Fruit fly (Drosophila melanogaster) whole organism, embryonic: Measurements from ENCODE around the gene mthl2.
A peak's percentile ranks its signal among the peaks of the same experiment; 100 is the strongest.

Experiments used
- Atf-2 ChIP-seq: fragments of 200-800 bp; sonication (Bioruptor generic); optimal IDR thresholded peaks from 2 replicates; lab custom pipeline; 2016; ENCODE audit warnings: missing biosample characterization, missing genetic modification characterization
- B-H1 ChIP-seq: fragments of 200-800 bp; sonication (Bioruptor generic); IDR thresholded peaks from 3 replicates; pipeline ENCODE4 v1.3.6; 2022; ENCODE audit warnings: missing biosample characterization, missing genetic modification characterization
- BtbVII ChIP-seq: fragments of 200-800 bp; sonication (Bioruptor generic); optimal IDR thresholded peaks from 3 replicates; lab custom pipeline; 2017; ENCODE audit warnings: missing biosample characterization, mild to moderate bottlenecking, missing genetic modification characterization
- Bteb2 ChIP-seq: fragments of 200-800 bp; sonication (Bioruptor generic); optimal IDR thresholded peaks from 2 replicates; lab custom pipeline; 2016; ENCODE audit warnings: missing biosample characterization, missing genetic modification characterization
- CG1024 ChIP-seq: fragments of 200-800 bp; sonication (Bioruptor generic); IDR thresholded peaks from 2 replicates; pipeline ENCODE4 v1.3.6; 2022; ENCODE audit warnings: missing biosample characterization, missing genetic modification characterization
- CG10366 ChIP-seq: fragments of 200-800 bp; sonication (Bioruptor generic); IDR thresholded peaks from 2 replicates; pipeline ENCODE4 v1.3.6; 2022; ENCODE audit warnings: missing biosample characterization, missing genetic modification characterization
- CG11398 ChIP-seq: fragments of 200-800 bp; sonication (Bioruptor generic); optimal IDR thresholded peaks from 2 replicates; lab custom pipeline; 2016; ENCODE audit warnings: missing biosample characterization, missing genetic modification characterization
- CG11723 ChIP-seq: fragments of 200-800 bp; sonication (Bioruptor generic); optimal IDR thresholded peaks from 2 replicates; lab custom pipeline; 2017; ENCODE audit warnings: missing biosample characterization, mild to moderate bottlenecking, missing genetic modification characterization
- CG13424 ChIP-seq: fragments of 200-800 bp; sonication (Bioruptor generic); optimal IDR thresholded peaks from 2 replicates; lab custom pipeline; 2019; ENCODE audit warnings: missing biosample characterization, mild to moderate bottlenecking, missing genetic modification characterization, moderate library complexity
- CG13775 ChIP-seq: fragments of 200-800 bp; sonication (Bioruptor generic); optimal IDR thresholded peaks from 3 replicates; lab custom pipeline; 2017; ENCODE audit warnings: missing biosample characterization, mild to moderate bottlenecking, missing genetic modification characterization
- CG15011 ChIP-seq: fragments of 200-800 bp; sonication (Bioruptor generic); optimal IDR thresholded peaks from 3 replicates; lab custom pipeline; 2018; ENCODE audit warnings: missing biosample characterization, mild to moderate bottlenecking, missing genetic modification characterization
- CG15601 ChIP-seq: fragments of 200-800 bp; sonication (Bioruptor generic); optimal IDR thresholded peaks from 3 replicates; lab custom pipeline; 2019; ENCODE audit warnings: missing biosample characterization, mild to moderate bottlenecking, missing genetic modification characterization, moderate library complexity
- CG16815 ChIP-seq: fragments of 200-800 bp; sonication (Bioruptor generic); optimal IDR thresholded peaks from 3 replicates; lab custom pipeline; 2017; ENCODE audit warnings: missing biosample characterization, mild to moderate bottlenecking, missing genetic modification characterization
- CG18619 ChIP-seq: fragments of 200-800 bp; sonication (Bioruptor generic); optimal IDR thresholded peaks from 3 replicates; lab custom pipeline; 2017; ENCODE audit warnings: missing biosample characterization, mild to moderate bottlenecking, missing genetic modification characterization
- CG2116 ChIP-seq: fragments of 200-800 bp; sonication (Bioruptor generic); optimal IDR thresholded peaks from 3 replicates; lab custom pipeline; 2018; ENCODE audit warnings: missing biosample characterization, mild to moderate bottlenecking, missing genetic modification characterization
- CG2889 ChIP-seq: fragments of 200-800 bp; sonication (Bioruptor generic); IDR thresholded peaks from 3 replicates; pipeline ENCODE4 v1.3.6; 2022; ENCODE audit warnings: missing biosample characterization, missing genetic modification characterization
- CG34422 ChIP-seq: fragments of 200-800 bp; sonication (Bioruptor generic); IDR thresholded peaks from 3 replicates; pipeline ENCODE4 v1.3.6; 2022; ENCODE audit warnings: missing biosample characterization, missing genetic modification characterization
- CG43689 ChIP-seq: fragments of 200-800 bp; sonication (Bioruptor generic); IDR thresholded peaks from 2 replicates; pipeline ENCODE4 v1.3.6; 2022; ENCODE audit warnings: missing biosample characterization, missing genetic modification characterization
- CG4730 ChIP-seq: fragments of 200-800 bp; sonication (Bioruptor generic); IDR thresholded peaks from 2 replicates; pipeline ENCODE4 v1.3.6; 2022; ENCODE audit warnings: missing biosample characterization, missing genetic modification characterization
- CG4854 ChIP-seq: fragments of 200-800 bp; sonication (Bioruptor generic); optimal IDR thresholded peaks from 2 replicates; lab custom pipeline; 2016; ENCODE audit warnings: missing biosample characterization, missing genetic modification characterization, inconsistent platforms
- CG6272 ChIP-seq: fragments of 200-800 bp; sonication (Bioruptor generic); IDR thresholded peaks from 2 replicates; pipeline ENCODE4 v1.3.6; 2022; ENCODE audit warnings: missing biosample characterization, missing genetic modification characterization
- CG8388 ChIP-seq: fragments of 200-800 bp; sonication (Bioruptor generic); optimal IDR thresholded peaks from 2 replicates; lab custom pipeline; 2019; ENCODE audit warnings: missing biosample characterization, mild to moderate bottlenecking, missing genetic modification characterization, moderate library complexity
- CG8765 ChIP-seq: fragments of 200-800 bp; sonication (Bioruptor generic); IDR thresholded peaks from 2 replicates; pipeline ENCODE4 v1.3.6; 2022; ENCODE audit warnings: missing biosample characterization, missing genetic modification characterization
- CG8924 ChIP-seq: fragments of 200-800 bp; optimal IDR thresholded peaks from 3 replicates; lab custom pipeline; 2019; ENCODE audit warnings: missing biosample characterization, mild to moderate bottlenecking, missing genetic modification characterization, moderate library complexity
- CG8944 ChIP-seq: fragments of 200-800 bp; sonication (Bioruptor generic); optimal IDR thresholded peaks from 3 replicates; lab custom pipeline; 2016; ENCODE audit warnings: missing biosample characterization, missing genetic modification characterization
- Dip3 ChIP-seq: fragments of 200-800 bp; sonication (Bioruptor generic); optimal IDR thresholded peaks from 3 replicates; lab custom pipeline; 2016; ENCODE audit warnings: missing biosample characterization, missing genetic modification characterization
- Dref ChIP-seq: fragments of 200-800 bp; sonication (Bioruptor generic); IDR thresholded peaks from 2 replicates; pipeline ENCODE4 v1.3.6; 2022; ENCODE audit warnings: missing biosample characterization, missing genetic modification characterization
- HmgD ChIP-seq: fragments of 200-800 bp; sonication (Bioruptor generic); optimal IDR thresholded peaks from 3 replicates; lab custom pipeline; 2016; ENCODE audit warnings: missing biosample characterization, missing genetic modification characterization
- Lhr ChIP-seq: fragments of 200-800 bp; sonication (Bioruptor generic); optimal IDR thresholded peaks from 3 replicates; lab custom pipeline; 2017; ENCODE audit warnings: mild to moderate bottlenecking, missing biosample characterization, missing genetic modification reagents, missing genetic modification characterization
- MESR4 ChIP-seq: fragments of 200-800 bp; sonication (Bioruptor generic); optimal IDR thresholded peaks from 2 replicates; lab custom pipeline; 2018; ENCODE audit warnings: missing biosample characterization, mild to moderate bottlenecking, missing genetic modification characterization, moderate library complexity
- ab ChIP-seq: fragments of 200-800 bp; sonication (Bioruptor generic); optimal IDR thresholded peaks from 2 replicates; lab custom pipeline; 2016; ENCODE audit warnings: missing biosample characterization, missing genetic modification characterization
- abd-A ChIP-seq: fragments of 200-800 bp; sonication (Bioruptor generic); optimal IDR thresholded peaks from 3 replicates; lab custom pipeline; 2019; ENCODE audit warnings: missing biosample characterization, mild to moderate bottlenecking, missing genetic modification characterization, moderate library complexity
- ac ChIP-seq: fragments of 200-800 bp; sonication (Bioruptor generic); optimal IDR thresholded peaks from 3 replicates; lab custom pipeline; 2017; ENCODE audit warnings: missing biosample characterization, mild to moderate bottlenecking, missing genetic modification characterization
- bcd ChIP-seq: fragments of 200-800 bp; sonication (Bioruptor generic); optimal IDR thresholded peaks from 2 replicates; lab custom pipeline; 2017; ENCODE audit warnings: missing biosample characterization, mild to moderate bottlenecking, missing genetic modification characterization
- bowl ChIP-seq: fragments of 200-800 bp; sonication (Bioruptor generic); IDR thresholded peaks from 2 replicates; pipeline ENCODE4 v1.3.6; 2022; ENCODE audit warnings: missing biosample characterization, missing genetic modification characterization
- cas ChIP-seq: fragments of 200-800 bp; sonication (Bioruptor generic); IDR thresholded peaks from 2 replicates; pipeline ENCODE4 v1.3.6; 2022; ENCODE audit warnings: missing biosample characterization, missing genetic modification characterization
- dysf ChIP-seq: fragments of 200-800 bp; sonication (Bioruptor generic); IDR thresholded peaks from 3 replicates; pipeline ENCODE4 v1.3.6; 2022; ENCODE audit warnings: missing biosample characterization, missing genetic modification characterization
- emc ChIP-seq: fragments of 200-800 bp; sonication (Bioruptor generic); optimal IDR thresholded peaks from 2 replicates; lab custom pipeline; 2016; ENCODE audit warnings: missing biosample characterization, missing genetic modification characterization
- eyg ChIP-seq: fragments of 200-800 bp; sonication (Bioruptor generic); optimal IDR thresholded peaks from 3 replicates; lab custom pipeline; 2016; ENCODE audit warnings: missing biosample characterization, missing genetic modification characterization
- fru ChIP-seq: fragments of >200 bp; optimal IDR thresholded peaks from 2 replicates; lab custom pipeline; 2017
- ham ChIP-seq: fragments of 200-800 bp; sonication (Bioruptor generic); IDR thresholded peaks from 2 replicates; pipeline ENCODE4 v1.3.6; 2022; ENCODE audit warnings: missing biosample characterization, missing genetic modification characterization
- inv ChIP-seq: fragments of 200-800 bp; sonication (Bioruptor generic); IDR thresholded peaks from 2 replicates; pipeline ENCODE4 v1.3.6; 2022; ENCODE audit warnings: missing biosample characterization, missing genetic modification characterization; ENCODE audit not compliant: partially characterized antibody
- kay ChIP-seq: fragments of 200-800 bp; sonication (Bioruptor generic); optimal IDR thresholded peaks from 2 replicates; lab custom pipeline; 2016; ENCODE audit warnings: missing biosample characterization, missing genetic modification characterization
- lbe ChIP-seq: fragments of 200-800 bp; sonication (Bioruptor generic); optimal IDR thresholded peaks from 2 replicates; lab custom pipeline; 2016; ENCODE audit warnings: missing biosample characterization, mild to moderate bottlenecking, missing genetic modification characterization
- nerfin-1 ChIP-seq: fragments of 200-800 bp; sonication (Bioruptor generic); optimal IDR thresholded peaks from 3 replicates; lab custom pipeline; 2019; ENCODE audit warnings: missing biosample characterization, mild to moderate bottlenecking, missing genetic modification characterization, moderate library complexity
- otp ChIP-seq: fragments of 200-800 bp; sonication (Bioruptor generic); IDR thresholded peaks from 3 replicates; pipeline ENCODE4, ENCODE4 v1.3.6; 2022; ENCODE audit warnings: missing biosample characterization, missing genetic modification characterization
- pb ChIP-seq: fragments of 200-800 bp; sonication (Bioruptor generic); optimal IDR thresholded peaks from 3 replicates; lab custom pipeline; 2016; ENCODE audit warnings: missing biosample characterization, missing genetic modification characterization
- pfk ChIP-seq: fragments of 200-800 bp; sonication (Bioruptor generic); optimal IDR thresholded peaks from 2 replicates; lab custom pipeline; 2018; ENCODE audit warnings: missing biosample characterization, mild to moderate bottlenecking, missing genetic modification characterization, moderate library complexity
- pita ChIP-seq: fragments of 200-800 bp; sonication (Bioruptor generic); optimal IDR thresholded peaks from 2 replicates; lab custom pipeline; 2017; ENCODE audit warnings: missing biosample characterization, mild to moderate bottlenecking, missing genetic modification characterization
- pnt ChIP-seq: fragments of 200-800 bp; sonication (Bioruptor generic); optimal IDR thresholded peaks from 3 replicates; lab custom pipeline; 2016; ENCODE audit warnings: missing biosample characterization, missing genetic modification characterization
- pzg ChIP-seq: fragments of 200-800 bp; sonication (Bioruptor generic); optimal IDR thresholded peaks from 3 replicates; lab custom pipeline; 2018; ENCODE audit warnings: missing biosample characterization, mild to moderate bottlenecking, missing genetic modification characterization, moderate library complexity
- unpg ChIP-seq: fragments of 200-800 bp; sonication (Bioruptor generic); optimal IDR thresholded peaks from 3 replicates; lab custom pipeline; 2018; ENCODE audit warnings: missing biosample characterization, mild to moderate bottlenecking, missing genetic modification characterization, moderate library complexity

Gene mthl2

dm6 chr3L:5611732-5612250 lies 7.2 kb downstream of the mthl2 start (continued):
- TF ChIP-seq CG15601 (peak; percentile 94), otp (GFP tag; lab: Robert Waterston, UW) (0 out of 3 replicates have a peak, but pooled peaks have one; percentile 33), ab (GFP tag; lab: Kevin White, UChicago) (no peak), CG11723 (GFP tag; lab: Kevin White, UChicago) (peak; percentile 59), lbe (peak; percentile 83), fru (lab: Kevin White, UChicago) (no peak), CG18619 (GFP tag; lab: Kevin White, UChicago) (peak; percentile 55), bcd (GFP tag; lab: Kevin White, UChicago) (peak; percentile 74), Atf-2 (GFP tag; lab: Kevin White, UChicago) (no peak), CG4854 (peak; percentile 49), CG10366 (GFP tag; lab: Robert Waterston, UW) (peak; percentile 69), CG11398 (GFP tag; lab: Kevin White, UChicago) (no peak), CG1024 (GFP tag; lab: Robert Waterston, UW) (peak; percentile 60), CG13424 (tag; lab: Kevin White, UChicago) (peak; percentile 90), CG43689 (GFP tag; lab: Robert Waterston, UW) (peak; percentile 30; the same call in 1 of the 2 replicates), unpg (GFP tag; lab: Kevin White, UChicago) (peak; percentile 92), CG34422 (peak; percentile 68; the same call in 2 of the 3 replicates), bowl (GFP tag; lab: Robert Waterston, UW) (no peak), nerfin-1 (tag; lab: Kevin White, UChicago) (peak; percentile 88), CG4730 (GFP tag; lab: Robert Waterston, UW) (peak; percentile 54; the same call in 1 of the 2 replicates), abd-A (peak; percentile 17), pnt (no peak), kay (peak; percentile 37), CG8388 (GFP tag; lab: Kevin White, UChicago) (peak; percentile 92), CG2116 (peak; percentile 33), ac (GFP tag; lab: Kevin White, UChicago) (no peak), CG8765 (GFP tag; lab: Robert Waterston, UW) (no peak), Dip3 (peak; percentile 23), Dref (no peak), CG13775 (peak; percentile 51), CG15011 (GFP tag; lab: Kevin White, UChicago) (peak; percentile 56), CG6272 (GFP tag; lab: Robert Waterston, UW) (peak; percentile 37), CG8924 (tag; lab: Kevin White, UChicago) (peak; percentile 90), Lhr (GFP tag; lab: Kevin White, UChicago) (peak; percentile 72), CG8944 (no peak), eyg (GFP tag; lab: Kevin White, UChicago) (no peak), ham (no peak), cas (no peak), pb (GFP tag; lab: Kevin White, UChicago) (no peak), pita (GFP tag; lab: Kevin White, UChicago) (no peak), MESR4 (GFP tag; lab: Kevin White, UChicago) (no peak), inv (GFP tag; lab: Robert Waterston, UW) (no peak), pzg (GFP tag; lab: Kevin White, UChicago) (no peak), HmgD (GFP tag; lab: Kevin White, UChicago) (no peak), B-H1 (peak; percentile 55; the same call in 2 of the 3 replicates), Bteb2 (GFP tag; lab: Kevin White, UChicago) (peak; percentile 69), emc (GFP tag; lab: Kevin White, UChicago) (no peak), CG16815 (GFP tag; lab: Kevin White, UChicago) (peak; percentile 49), BtbVII (GFP tag; lab: Kevin White, UChicago) (peak; percentile 69), pfk (no peak), dysf (GFP tag; lab: Robert Waterston, UW) (peak; percentile 79), CG2889 (no peak)
